Worm (Caenorhabditis elegans): ENCODE measurements around the gene Y48G9A.6.
"Not testable (repeated sequence)": the region's sequence is repeated elsewhere in the genome, so short reads cannot be mapped to it uniquely, and the experiment has no call there.

The Y48G9A.6 gene

DNA sequence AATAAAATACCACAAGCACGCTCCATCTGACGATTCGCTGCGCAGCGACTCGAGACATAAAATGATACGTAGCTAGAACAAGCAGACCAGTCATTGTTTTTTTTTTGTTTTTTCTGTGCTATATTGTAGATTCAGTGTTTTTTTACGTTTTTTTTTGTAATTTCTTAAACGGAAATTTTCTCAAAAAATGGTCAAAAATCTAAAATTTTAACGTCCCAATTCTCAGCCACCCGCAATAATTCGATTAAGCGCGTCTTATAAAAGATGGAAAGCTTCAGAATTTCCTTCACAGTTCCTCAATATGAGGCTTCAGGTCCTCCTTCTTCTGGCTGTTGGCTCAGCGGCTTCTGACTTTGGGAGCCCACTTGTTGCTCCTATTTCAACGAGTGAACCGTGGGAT, at the start of gene Y48G9A.6:
Gene Y48G9A.6, plus strand, starts transcription at position 301 of the 400 bp plus-strand sequence.
- no peak for TF ChIP-seq T22C8.4 (GFP tag; IDR thresholded peaks at IDR 0.05)
- TF ChIP-seq tab-1 (GFP tag; IDR thresholded peaks at IDR 0.05), result no peak

- TF ChIP-seq klf-2 (GFP tag; conservative IDR thresholded peaks at IDR 0.05) (no peak), ztf-23 (GFP tag; IDR thresholded peaks at IDR 0.05) (no peak), T22C8.4 (GFP tag; IDR thresholded peaks at IDR 0.05) (no peak), med-1 (GFP tag; optimal IDR thresholded peaks at IDR 0.05; ENCODE audit: insufficient read depth) (no peak), ztf-29 (GFP tag; IDR thresholded peaks at IDR 0.05) (no peak), ref-1 (GFP tag; conservative IDR thresholded peaks at IDR 0.05) (no peak)
Measured at ce11 chrIII:2068248-2068647, 49.4 kb upstream of the Y48G9A.6 start, which contains the start of gene Y39A3A.3. Gene Y39A3A.3, minus strand, starts transcription at chrIII:2068348.

- no peak for TF ChIP-seq tab-1 (GFP tag; IDR thresholded peaks at IDR 0.05)
- TF ChIP-seq T22C8.4 (GFP tag; IDR thresholded peaks at IDR 0.05), result no peak
- no peak for TF ChIP-seq flt-1 (GFP tag; IDR thresholded peaks at IDR 0.05)
- TF ChIP-seq klf-2 (GFP tag; conservative IDR thresholded peaks at IDR 0.05), result no peak
- TF ChIP-seq cog-1 (tag; optimal IDR thresholded peaks at IDR 0.05), result no peak
- no peak for TF ChIP-seq ztf-23 (GFP tag; IDR thresholded peaks at IDR 0.05)
- no peak for TF ChIP-seq ref-1 (GFP tag; conservative IDR thresholded peaks at IDR 0.05)
- TF ChIP-seq med-1 (GFP tag; optimal IDR thresholded peaks at IDR 0.05; ENCODE audit: insufficient read depth), result no peak
- TF ChIP-seq ztf-29 (GFP tag; IDR thresholded peaks at IDR 0.05), result no peak
Measured at ce11 chrIII:2076546-2077134, 41.0 kb upstream of the Y48G9A.6 start, which contains the start of gene Y39A3A.4. Gene Y39A3A.4, minus strand, starts transcription at chrIII:2076596.

ce11 chrIII:2082519-2082918, 35.1 kb upstream of the Y48G9A.6 start, which contains the start of gene cpt-3:
Gene cpt-3, plus strand, starts transcription at chrIII:2082819.
- TF ChIP-seq ztf-29, ztf-23, tab-1 (GFP tag; IDR thresholded peaks at IDR 0.05): not testable (repeated sequence)

ce11 chrIII:2084829-2085228, 32.8 kb upstream of the Y48G9A.6 start:
- TF ChIP-seq med-1 (GFP tag; optimal IDR thresholded peaks at IDR 0.05; ENCODE audit: insufficient read depth) (no peak), ztf-29 (GFP tag; IDR thresholded peaks at IDR 0.05) (no peak), ref-1 (GFP tag; conservative IDR thresholded peaks at IDR 0.05) (no peak), cog-1 (tag; optimal IDR thresholded peaks at IDR 0.05) (no peak), tab-1 (GFP tag; IDR thresholded peaks at IDR 0.05) (no peak), ztf-23 (GFP tag; IDR thresholded peaks at IDR 0.05) (no peak), flt-1 (GFP tag; IDR thresholded peaks at IDR 0.05) (no peak), klf-2 (GFP tag; conservative IDR thresholded peaks at IDR 0.05) (no peak), T22C8.4 (GFP tag; IDR thresholded peaks at IDR 0.05) (no peak)

ce11 chrIII:2089453-2089852, 28.2 kb upstream of the Y48G9A.6 start:
- TF ChIP-seq ref-1 (GFP tag; conservative IDR thresholded peaks at IDR 0.05) (no peak), flt-1 (GFP tag; IDR thresholded peaks at IDR 0.05) (no peak), T22C8.4 (GFP tag; IDR thresholded peaks at IDR 0.05) (no peak), klf-2 (GFP tag; conservative IDR thresholded peaks at IDR 0.05) (no peak), tab-1 (GFP tag; IDR thresholded peaks at IDR 0.05) (no peak), cog-1 (tag; optimal IDR thresholded peaks at IDR 0.05) (no peak), ztf-23 (GFP tag; IDR thresholded peaks at IDR 0.05) (no peak), ztf-29 (GFP tag; IDR thresholded peaks at IDR 0.05) (no peak), med-1 (GFP tag; optimal IDR thresholded peaks at IDR 0.05; ENCODE audit: insufficient read depth) (no peak)

ce11 chrIII:2090695-2091094, 26.9 kb upstream of the Y48G9A.6 start:
- TF ChIP-seq cog-1 (tag; optimal IDR thresholded peaks at IDR 0.05) (no peak), ztf-23 (GFP tag; IDR thresholded peaks at IDR 0.05) (no peak), ztf-29 (GFP tag; IDR thresholded peaks at IDR 0.05) (no peak), klf-2 (GFP tag; conservative IDR thresholded peaks at IDR 0.05) (no peak), ref-1 (GFP tag; conservative IDR thresholded peaks at IDR 0.05) (no peak), med-1 (GFP tag; optimal IDR thresholded peaks at IDR 0.05; ENCODE audit: insufficient read depth) (no peak), T22C8.4 (GFP tag; IDR thresholded peaks at IDR 0.05) (no peak), tab-1 (GFP tag; IDR thresholded peaks at IDR 0.05) (no peak), flt-1 (GFP tag; IDR thresholded peaks at IDR 0.05) (no peak)

DNA sequence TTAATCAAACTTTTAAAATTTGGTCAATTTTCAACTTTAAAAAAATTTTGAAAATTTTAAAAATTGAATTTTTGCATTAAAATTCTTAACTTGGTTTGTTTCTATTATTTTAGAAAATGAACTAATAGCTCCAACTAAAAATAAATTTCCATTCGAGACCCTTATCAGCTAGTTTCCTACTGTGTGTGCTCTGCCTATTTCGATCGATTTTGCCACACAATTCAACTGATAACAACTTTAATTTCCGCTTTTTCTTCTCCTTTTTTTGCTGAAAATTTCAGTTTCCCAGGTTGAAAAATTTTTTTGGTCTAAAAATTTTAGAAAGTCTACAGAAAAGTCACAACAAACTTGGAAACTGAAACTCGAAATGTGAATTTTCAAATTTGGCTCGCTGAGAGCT, 26.3 kb upstream of the Y48G9A.6 start:
- TF ChIP-seq tab-1 (GFP tag; IDR thresholded peaks at IDR 0.05) (no peak), ref-1 (GFP tag; conservative IDR thresholded peaks at IDR 0.05) (no peak), klf-2 (GFP tag; conservative IDR thresholded peaks at IDR 0.05) (no peak), ztf-23 (GFP tag; IDR thresholded peaks at IDR 0.05) (no peak), ztf-29 (GFP tag; IDR thresholded peaks at IDR 0.05) (no peak), T22C8.4 (GFP tag; IDR thresholded peaks at IDR 0.05) (no peak), cog-1 (tag; optimal IDR thresholded peaks at IDR 0.05) (no peak), med-1 (GFP tag; optimal IDR thresholded peaks at IDR 0.05; ENCODE audit: insufficient read depth) (no peak), flt-1 (GFP tag; IDR thresholded peaks at IDR 0.05) (no peak)

DNA sequence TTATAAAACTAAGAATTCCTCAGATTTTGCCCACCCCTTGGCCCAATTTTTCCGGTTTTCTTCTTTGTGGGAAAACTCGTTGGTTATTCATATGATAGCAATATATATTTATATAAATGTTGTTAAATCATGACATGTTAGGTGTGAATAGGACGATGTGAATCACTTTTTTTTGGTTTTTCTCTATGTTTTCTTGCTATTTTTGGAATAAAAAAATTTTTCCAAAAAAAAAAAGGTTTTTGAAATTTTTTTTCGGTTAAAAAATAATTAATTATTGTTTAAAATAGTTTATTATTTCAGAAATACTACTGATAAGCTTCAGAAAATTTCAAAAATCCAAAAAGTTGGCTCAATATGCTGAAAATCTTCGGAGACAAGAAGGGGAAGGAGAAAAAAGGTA, 25.2 kb upstream of the Y48G9A.6 start, which contains the start of gene Y48G9A.9:
Gene Y48G9A.9, plus strand, starts transcription at position 301 of the 400 bp plus-strand sequence.
- TF ChIP-seq klf-2 (GFP tag; conservative IDR thresholded peaks at IDR 0.05) (no peak), tab-1 (GFP tag; IDR thresholded peaks at IDR 0.05) (no peak), med-1 (GFP tag; optimal IDR thresholded peaks at IDR 0.05; ENCODE audit: insufficient read depth) (no peak), flt-1 (GFP tag; IDR thresholded peaks at IDR 0.05) (no peak), cog-1 (tag; optimal IDR thresholded peaks at IDR 0.05) (no peak), T22C8.4 (GFP tag; IDR thresholded peaks at IDR 0.05) (no peak), ztf-29 (GFP tag; IDR thresholded peaks at IDR 0.05) (no peak), ztf-23 (GFP tag; IDR thresholded peaks at IDR 0.05) (no peak), ref-1 (GFP tag; conservative IDR thresholded peaks at IDR 0.05) (no peak)

- TF ChIP-seq flt-1 (GFP tag; IDR thresholded peaks at IDR 0.05), result no peak
- no peak for TF ChIP-seq med-1 (GFP tag; optimal IDR thresholded peaks at IDR 0.05; ENCODE audit: insufficient read depth)
- TF ChIP-seq ref-1 (GFP tag; conservative IDR thresholded peaks at IDR 0.05), result no peak
- TF ChIP-seq ztf-29 (GFP tag; IDR thresholded peaks at IDR 0.05), result no peak
- TF ChIP-seq T22C8.4 (GFP tag; IDR thresholded peaks at IDR 0.05), result peak; percentile 93
Measured at ce11 chrIII:2098185-2098584, 19.5 kb upstream of the Y48G9A.6 start.
